Worm (Caenorhabditis elegans) whole organism, late embryonic: ENCODE data around the gene Y61A9LA.3.
"Not testable (repeated sequence)": the region's sequence is repeated elsewhere in the genome, so short reads cannot be mapped to it uniquely, and the experiment has no call there.

Source experiments
- C08G9.2 ChIP-seq: sonication (generic microtip); optimal IDR thresholded peaks from 2 replicates; lab custom pipeline; 2016; ENCODE audit warnings: mild to moderate bottlenecking, missing genetic modification characterization, moderate library complexity, missing compliant biosample characterization
- C38D4.7 ChIP-seq: fragments of 200-800 bp; sonication (Bioruptor generic); optimal IDR thresholded peaks from 2 replicates; lab custom pipeline; 2018; ENCODE audit warnings: mild to moderate bottlenecking, missing genetic modification characterization, moderate library complexity, missing compliant biosample characterization
- F13H6.1 ChIP-seq: sonication (generic microtip); optimal IDR thresholded peaks from 2 replicates; lab custom pipeline; 2016; ENCODE audit warnings: missing genetic modification characterization, missing compliant biosample characterization
- T23F11.4 ChIP-seq: fragments of 200-800 bp; sonication (Bioruptor generic); optimal IDR thresholded peaks from 2 replicates; lab custom pipeline; 2018; ENCODE audit warnings: mild to moderate bottlenecking, missing genetic modification characterization, missing compliant biosample characterization
- ahr-1 ChIP-seq: sonication (generic microtip); optimal IDR thresholded peaks from 2 replicates; lab custom pipeline; 2016; ENCODE audit warnings: missing genetic modification characterization, missing compliant biosample characterization
- ama-1 ChIP-seq: fragments of 150-350 bp; optimal IDR thresholded peaks from 2 replicates; lab custom pipeline; 2014
- ceh-14 ChIP-seq: sonication (generic microtip); optimal IDR thresholded peaks from 2 replicates; lab custom pipeline; 2016; ENCODE audit warnings: missing genotype, missing genetic modification characterization, missing compliant biosample characterization
- ceh-22 ChIP-seq: sonication (generic microtip); optimal IDR thresholded peaks from 2 replicates; lab custom pipeline; 2017; ENCODE audit warnings: missing biosample characterization, missing genetic modification characterization
- ceh-24 ChIP-seq: sonication (generic microtip); optimal IDR thresholded peaks from 2 replicates; lab custom pipeline; 2016; ENCODE audit warnings: mild to moderate bottlenecking, missing genetic modification characterization, missing compliant biosample characterization
- ceh-31 ChIP-seq: sonication (generic microtip); optimal IDR thresholded peaks from 2 replicates; lab custom pipeline; 2016; ENCODE audit warnings: missing genetic modification characterization, missing compliant biosample characterization
- ceh-34 ChIP-seq: sonication (generic microtip); optimal IDR thresholded peaks from 2 replicates; lab custom pipeline; 2016; ENCODE audit warnings: mild to moderate bottlenecking, missing genetic modification characterization, missing compliant biosample characterization
- ceh-45 ChIP-seq: fragments of 200-800 bp; sonication (Bioruptor generic); IDR thresholded peaks from 2 replicates; pipeline ENCODE4 v1.3.6; 2022; ENCODE audit warnings: missing genetic modification reagents, missing genetic modification characterization, missing compliant biosample characterization
- che-1 ChIP-seq: sonication (generic microtip); optimal IDR thresholded peaks from 2 replicates; lab custom pipeline; 2016; ENCODE audit warnings: mild to moderate bottlenecking, missing genetic modification characterization, missing compliant biosample characterization
- elt-2 ChIP-seq: sonication (generic microtip); optimal IDR thresholded peaks from 2 replicates; lab custom pipeline; 2016; ENCODE audit warnings: missing genetic modification reagents, missing genetic modification characterization, missing compliant biosample characterization
- elt-4 ChIP-seq: sonication (generic microtip); optimal IDR thresholded peaks from 2 replicates; lab custom pipeline; 2016; ENCODE audit warnings: missing genetic modification characterization, missing compliant biosample characterization
- fkh-6 ChIP-seq: sonication (generic microtip); optimal IDR thresholded peaks from 2 replicates; lab custom pipeline; 2016; ENCODE audit warnings: missing genetic modification characterization, missing compliant biosample characterization
- hlh-13 ChIP-seq: fragments of 200-800 bp; sonication (Bioruptor generic); optimal IDR thresholded peaks from 2 replicates; lab custom pipeline; 2018; ENCODE audit warnings: mild to moderate bottlenecking, missing genetic modification characterization, missing compliant biosample characterization
- hlh-6 ChIP-seq: sonication (generic microtip); optimal IDR thresholded peaks from 2 replicates; lab custom pipeline; 2016; ENCODE audit warnings: missing genotype, missing genetic modification characterization, missing compliant biosample characterization
- madf-2 ChIP-seq: sonication (generic microtip); optimal IDR thresholded peaks from 2 replicates; lab custom pipeline; 2017; ENCODE audit warnings: missing genetic modification characterization, missing compliant biosample characterization
- nhr-11 ChIP-seq: fragments of 150-350 bp; optimal IDR thresholded peaks from 2 replicates; lab custom pipeline; 2014; ENCODE audit warnings: missing biosample characterization, missing genetic modification characterization
- odd-2 ChIP-seq: sonication (generic microtip); optimal IDR thresholded peaks from 2 replicates; lab custom pipeline; 2017; ENCODE audit warnings: antibody characterized with exemption, mild to moderate bottlenecking, missing genetic modification characterization, missing compliant biosample characterization
- pag-3 ChIP-seq: sonication (generic microtip); optimal IDR thresholded peaks from 2 replicates; lab custom pipeline; 2016; ENCODE audit warnings: missing compliant biosample characterization, missing genetic modification characterization, borderline replicate concordance
- pat-9 ChIP-seq: fragments of 200-800 bp; sonication (Bioruptor generic); optimal IDR thresholded peaks from 2 replicates; lab custom pipeline; 2018; ENCODE audit warnings: mild to moderate bottlenecking, missing genetic modification characterization, moderate library complexity, missing compliant biosample characterization
- pha-4 ChIP-seq: fragments of 150-350 bp; optimal IDR thresholded peaks from 2 replicates; lab custom pipeline; 2018; ENCODE audit warnings: missing biosample characterization, missing genetic modification reagents, missing genetic modification characterization
- pqm-1 ChIP-seq: sonication (generic microtip); optimal IDR thresholded peaks from 2 replicates; lab custom pipeline; 2016; ENCODE audit warnings: missing genetic modification characterization, missing compliant biosample characterization
- ref-2 ChIP-seq: sonication (generic microtip); optimal IDR thresholded peaks from 2 replicates; lab custom pipeline; 2016; ENCODE audit warnings: missing genetic modification characterization, missing compliant biosample characterization
- rnt-1 ChIP-seq: sonication (generic microtip); optimal IDR thresholded peaks from 2 replicates; lab custom pipeline; 2016; ENCODE audit warnings: missing genetic modification characterization, missing compliant biosample characterization
- sox-2 ChIP-seq: fragments of 200-800 bp; sonication (Bioruptor generic); IDR thresholded peaks from 2 replicates; pipeline ENCODE4 v1.3.6; 2022; ENCODE audit warnings: missing genetic modification reagents, missing genetic modification characterization, missing compliant biosample characterization
- sox-4 ChIP-seq: sonication (generic microtip); optimal IDR thresholded peaks from 2 replicates; lab custom pipeline; 2017; ENCODE audit warnings: mild to moderate bottlenecking, missing genetic modification characterization, inconsistent platforms, missing compliant biosample characterization
- syd-9 ChIP-seq: sonication (generic microtip); optimal IDR thresholded peaks from 2 replicates; lab custom pipeline; 2016; ENCODE audit warnings: mild to moderate bottlenecking, missing genetic modification characterization, moderate library complexity, missing compliant biosample characterization
- tbx-2 ChIP-seq: sonication (generic microtip); optimal IDR thresholded peaks from 2 replicates; lab custom pipeline; 2016; ENCODE audit warnings: missing genetic modification characterization, missing compliant biosample characterization
- unc-3 ChIP-seq, 2 experiments: fragments of 200-800 bp in 1 of 2; sonication (Bioruptor generic) in 1 of 2; sonication (generic microtip) in 1 of 2; conservative IDR thresholded peaks in 1 of 2; optimal IDR thresholded peaks in 1 of 2; 2 replicates each; pipeline versions ENCODE4 v1.3.6 to Lab custom; 2016 to 2022; ENCODE audit warnings: missing compliant biosample characterization in 2 of 2, missing genetic modification characterization in 2 of 2, missing genetic modification reagents in 1 of 2
- unc-42 ChIP-seq: sonication (generic microtip); optimal IDR thresholded peaks from 2 replicates; lab custom pipeline; 2016; ENCODE audit warnings: missing genotype, missing genetic modification characterization, missing compliant biosample characterization
- ztf-16 ChIP-seq: sonication (generic microtip); optimal IDR thresholded peaks from 2 replicates; lab custom pipeline; 2017; ENCODE audit warnings: missing genetic modification characterization, missing compliant biosample characterization

Gene Y61A9LA.3

ce11 chrV:4550459-4550858 is 20.5 kb upstream of the Y61A9LA.3 start (continued):
- no peak for TF ChIP-seq nhr-11 (tag; lab: Kevin White, UChicago)
- no peak for TF ChIP-seq hlh-13 (GFP tag; lab: Kevin White, UChicago)
- TF ChIP-seq ceh-31 (tag; lab: Kevin White, UChicago), result peak; percentile 12
- TF ChIP-seq ceh-34 (tag; lab: Kevin White, UChicago), result peak; percentile 21
- TF ChIP-seq ceh-24 (tag; lab: Kevin White, UChicago), result no peak
- peak; percentile 12 for TF ChIP-seq F13H6.1 (tag; lab: Kevin White, UChicago)
- no peak for TF ChIP-seq pat-9 (tag; lab: Kevin White, UChicago)
- TF ChIP-seq hlh-6, result no peak
- TF ChIP-seq syd-9 (tag; lab: Kevin White, UChicago), result no peak
- TF ChIP-seq sox-2 (GFP tag; lab: Robert Waterston, UW), result no peak
- TF ChIP-seq ahr-1, result no peak
- TF ChIP-seq elt-2 (tag; lab: Kevin White, UChicago), result no peak
- TF ChIP-seq unc-3 (GFP tag; conservative IDR thresholded peaks at IDR 0.05; lab: Robert Waterston, UW), result no peak
- no peak for TF ChIP-seq unc-3 (tag; optimal IDR thresholded peaks at IDR 0.05; lab: Kevin White, UChicago)

- TF ChIP-seq ama-1 (lab: Kevin White, UChicago), result no peak
- TF ChIP-seq pha-4 (tag; lab: Kevin White, UChicago), result no peak
- no peak for TF ChIP-seq ceh-22 (tag; lab: Kevin White, UChicago)
- no peak for TF ChIP-seq elt-4 (tag; lab: Kevin White, UChicago)
- no peak for TF ChIP-seq sox-4
- no peak for TF ChIP-seq odd-2 (tag; lab: Kevin White, UChicago)
These were observed 19.0 kb upstream of the Y61A9LA.3 start for ce11 chrV:4551911-4552310.

- peak; percentile 44 for TF ChIP-seq ceh-14
- TF ChIP-seq rnt-1 (tag; lab: Kevin White, UChicago), result peak; percentile 1
- TF ChIP-seq tbx-2 (tag; lab: Kevin White, UChicago), result peak; percentile 28
- TF ChIP-seq ref-2 (tag; lab: Kevin White, UChicago), result peak; percentile 9
- TF ChIP-seq C08G9.2 (tag; lab: Kevin White, UChicago), result peak; percentile 21
- peak; percentile 17 for TF ChIP-seq unc-42 (tag; lab: Kevin White, UChicago)
- TF ChIP-seq ceh-31 (tag; lab: Kevin White, UChicago), result peak; percentile 68
- TF ChIP-seq, all 69 proteins: peak for 7; not testable (repeated sequence) for 62
These were observed 18.4 kb upstream of the Y61A9LA.3 start for ce11 chrV:4552394-4553096.

- not testable (repeated sequence) for TF ChIP-seq ceh-22, pqm-1, ztf-16 (tag; lab: Kevin White, UChicago)
These were observed 17.4 kb upstream of the Y61A9LA.3 start, which contains the start of gene Y61A9LA.12 for ce11 chrV:4553572-4553971. Gene Y61A9LA.12 (plus strand): TSS chrV:4553872.

ce11 chrV:4559701-4560100 is 11.2 kb upstream of the Y61A9LA.3 start, which contains the start of gene Y61A9LA.7:
Gene Y61A9LA.7 (minus strand): TSS chrV:4559801.
- no peak for TF ChIP-seq T23F11.4
- no peak for TF ChIP-seq madf-2
- no peak for TF ChIP-seq pag-3 (tag; lab: Kevin White, UChicago)
- TF ChIP-seq tbx-2 (tag; lab: Kevin White, UChicago), result no peak
- no peak for TF ChIP-seq unc-42 (tag; lab: Kevin White, UChicago)
- TF ChIP-seq C38D4.7 (GFP tag; lab: Kevin White, UChicago), result no peak
- no peak for TF ChIP-seq ceh-45 (GFP tag; lab: Robert Waterston, UW)
- TF ChIP-seq che-1 (tag; lab: Kevin White, UChicago), result no peak
- no peak for TF ChIP-seq ztf-16 (tag; lab: Kevin White, UChicago)
- no peak for TF ChIP-seq F13H6.1 (tag; lab: Kevin White, UChicago)
- no peak for TF ChIP-seq ahr-1
- no peak for TF ChIP-seq fkh-6 (tag; lab: Kevin White, UChicago)
- TF ChIP-seq, all 69 proteins: peak for 0
